Worm (Caenorhabditis elegans) whole organism, L4/young adult: Measurements from ENCODE around the gene tcc-1.

ENCODE experiments used
- W03F9.2 ChIP-seq: fragments of 150-350 bp; optimal IDR thresholded peaks from 2 replicates; lab custom pipeline; 2014; ENCODE audit warnings: missing biosample characterization, missing genetic modification characterization
- dao-5 ChIP-seq: sonication (generic microtip); optimal IDR thresholded peaks from 2 replicates; lab custom pipeline; 2016; ENCODE audit warnings: missing genotype, missing genetic modification characterization, moderate library complexity, missing compliant biosample characterization
- him-1 ChIP-seq: sonication (generic microtip); optimal IDR thresholded peaks from 2 replicates; lab custom pipeline; 2016; ENCODE audit warnings: missing genotype, missing genetic modification reagents, missing genetic modification characterization, missing compliant biosample characterization

DNA sequence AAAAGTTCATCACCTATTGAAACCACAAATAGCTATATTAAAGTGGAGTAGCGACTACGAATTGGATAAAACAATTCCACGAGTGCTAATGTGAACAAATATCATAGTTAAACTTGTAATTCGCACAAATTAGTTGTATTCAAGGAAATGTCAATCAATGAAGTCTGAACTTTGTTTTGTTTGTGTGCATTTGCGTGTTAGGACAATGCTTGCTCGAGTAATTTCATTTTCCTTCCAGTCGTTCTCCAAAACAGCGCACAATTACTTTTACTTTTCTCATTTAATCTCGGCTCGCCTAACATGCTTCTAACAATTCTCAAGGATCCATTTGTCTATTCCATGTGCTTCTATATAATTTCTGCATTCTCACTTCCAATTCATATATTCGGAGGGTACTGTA lies 31.2 kb downstream of the tcc-1 start, which contains the start of gene srh-301:
- TF ChIP-seq him-1 (no peak), dao-5 (tag; lab: Kevin White, UChicago) (no peak), W03F9.2 (no peak)
